Worm (Caenorhabditis elegans) whole organism, mixed stage, embryonic: Measurements from ENCODE around the gene math-31.

Experiments used
- M03D4.4 ChIP-seq: sonication (generic microtip); optimal IDR thresholded peaks from 2 replicates; lab custom pipeline; 2017; ENCODE audit warnings: mild to moderate bottlenecking, missing genetic modification characterization, missing compliant biosample characterization
- blmp-1 ChIP-seq: fragments of 150-350 bp; optimal IDR thresholded peaks from 2 replicates; lab custom pipeline; 2014; ENCODE audit warnings: missing biosample characterization, missing genetic modification characterization
- ceh-39 ChIP-seq: fragments of 150-350 bp; optimal IDR thresholded peaks from 2 replicates; lab custom pipeline; 2014; ENCODE audit warnings: missing biosample characterization, missing genetic modification characterization
- ceh-43 ChIP-seq: fragments of 200-800 bp; sonication (Bioruptor generic); optimal IDR thresholded peaks from 2 replicates; lab custom pipeline; 2018; ENCODE audit warnings: mild to moderate bottlenecking, missing genetic modification characterization, moderate library complexity, missing compliant biosample characterization
- ceh-83 ChIP-seq: fragments of 200-800 bp; sonication (Bioruptor generic); optimal IDR thresholded peaks from 2 replicates; lab custom pipeline; 2018; ENCODE audit warnings: mild to moderate bottlenecking, missing genetic modification characterization, missing compliant biosample characterization
- ces-1 ChIP-seq: fragments of 150-350 bp; optimal IDR thresholded peaks from 2 replicates; lab custom pipeline; 2014; ENCODE audit warnings: missing biosample characterization, missing genetic modification reagents, missing genetic modification characterization
- cnd-1 ChIP-seq: fragments of 200-800 bp; sonication (Bioruptor generic); optimal IDR thresholded peaks from 2 replicates; lab custom pipeline; 2018; ENCODE audit warnings: mild to moderate bottlenecking, missing genetic modification characterization, missing compliant biosample characterization
- drap-1 ChIP-seq: fragments of 200-800 bp; sonication (Bioruptor generic); optimal IDR thresholded peaks from 3 replicates; lab custom pipeline; 2018; ENCODE audit warnings: mild to moderate bottlenecking, missing genetic modification characterization, missing compliant biosample characterization
- elt-1 ChIP-seq: sonication (generic microtip); optimal IDR thresholded peaks from 2 replicates; lab custom pipeline; 2017; ENCODE audit warnings: missing genetic modification characterization, mild to moderate bottlenecking, missing compliant biosample characterization, antibody characterized with exemption, moderate library complexity, borderline replicate concordance; ENCODE audit not compliant: insufficient read depth
- elt-3 ChIP-seq: fragments of 150-350 bp; optimal IDR thresholded peaks from 2 replicates; lab custom pipeline; 2014; ENCODE audit warnings: missing biosample characterization, missing genetic modification characterization
- hlh-1 ChIP-seq: fragments of 150-350 bp; optimal IDR thresholded peaks from 2 replicates; lab custom pipeline; 2014; ENCODE audit warnings: missing biosample characterization, missing genetic modification reagents, missing genetic modification characterization
- lin-13 ChIP-seq: fragments of 150-350 bp; optimal IDR thresholded peaks from 2 replicates; lab custom pipeline; 2014; ENCODE audit warnings: missing biosample characterization, missing genetic modification characterization
- lin-32 ChIP-seq: fragments of 200-800 bp; sonication (Bioruptor generic); optimal IDR thresholded peaks from 2 replicates; lab custom pipeline; 2018; ENCODE audit warnings: mild to moderate bottlenecking, missing genetic modification characterization, missing compliant biosample characterization
- lsy-2 ChIP-seq: fragments of 150-350 bp; optimal IDR thresholded peaks from 2 replicates; lab custom pipeline; 2014; ENCODE audit warnings: missing biosample characterization, missing genetic modification characterization
- mab-5 ChIP-seq: fragments of 150-350 bp; optimal IDR thresholded peaks from 2 replicates; lab custom pipeline; 2014; ENCODE audit warnings: missing biosample characterization, missing genetic modification characterization
- mep-1 ChIP-seq: fragments of 150-350 bp; optimal IDR thresholded peaks from 2 replicates; lab custom pipeline; 2017; ENCODE audit warnings: missing biosample characterization, missing genetic modification reagents, missing genetic modification characterization, inconsistent platforms
- mls-2 ChIP-seq: sonication (generic microtip); optimal IDR thresholded peaks from 2 replicates; lab custom pipeline; 2016; ENCODE audit warnings: mild to moderate bottlenecking, missing genetic modification characterization, moderate library complexity, missing compliant biosample characterization
- nhr-12 ChIP-seq: fragments of 150-350 bp; optimal IDR thresholded peaks from 2 replicates; lab custom pipeline; 2014; ENCODE audit warnings: missing biosample characterization, missing genetic modification characterization
- nhr-2 ChIP-seq: fragments of 150-350 bp; optimal IDR thresholded peaks from 2 replicates; lab custom pipeline; 2014; ENCODE audit warnings: missing biosample characterization, missing genetic modification characterization
- nhr-237 ChIP-seq: fragments of 150-350 bp; optimal IDR thresholded peaks from 2 replicates; lab custom pipeline; 2014; ENCODE audit warnings: missing biosample characterization, missing genetic modification characterization
- nhr-28 ChIP-seq: fragments of 150-350 bp; optimal IDR thresholded peaks from 2 replicates; lab custom pipeline; 2014; ENCODE audit warnings: missing biosample characterization, missing genetic modification characterization
- nhr-76 ChIP-seq: sonication (generic microtip); optimal IDR thresholded peaks from 2 replicates; lab custom pipeline; 2017; ENCODE audit warnings: missing biosample characterization, missing genetic modification characterization
- pha-4 ChIP-seq: fragments of 150-350 bp; optimal IDR thresholded peaks from 2 replicates; lab custom pipeline; 2018; ENCODE audit warnings: missing biosample characterization, missing genetic modification reagents, missing genetic modification characterization
- sem-2 ChIP-seq: fragments of 200-800 bp; sonication (Bioruptor generic); optimal IDR thresholded peaks from 2 replicates; lab custom pipeline; 2018; ENCODE audit warnings: mild to moderate bottlenecking, missing genetic modification characterization, missing compliant biosample characterization
- snpc-4 ChIP-seq: fragments of 150-350 bp; optimal IDR thresholded peaks from 2 replicates; lab custom pipeline; 2014; ENCODE audit warnings: missing biosample characterization, missing genetic modification characterization
- tbx-8 ChIP-seq: fragments of 200-800 bp; sonication (Bioruptor generic); optimal IDR thresholded peaks from 2 replicates; lab custom pipeline; 2018; ENCODE audit warnings: mild to moderate bottlenecking, missing genetic modification characterization, moderate library complexity, missing compliant biosample characterization
- unc-120 ChIP-seq: sonication (generic microtip); optimal IDR thresholded peaks from 2 replicates; lab custom pipeline; 2017; ENCODE audit warnings: missing genetic modification characterization, missing compliant biosample characterization; ENCODE audit not compliant: poor library complexity, severe bottlenecking
- unc-39 ChIP-seq: fragments of 150-350 bp; optimal IDR thresholded peaks from 2 replicates; lab custom pipeline; 2014; ENCODE audit warnings: missing biosample characterization, missing genetic modification characterization
- unc-62 ChIP-seq: fragments of 150-350 bp; optimal IDR thresholded peaks from 2 replicates; lab custom pipeline; 2014; ENCODE audit warnings: missing biosample characterization, missing genetic modification reagents, missing genetic modification characterization
- zip-8 ChIP-seq: fragments of 150-350 bp; optimal IDR thresholded peaks from 2 replicates; lab custom pipeline; 2014; ENCODE audit warnings: missing biosample characterization, missing genetic modification characterization
- ztf-11 ChIP-seq: fragments of 150-350 bp; optimal IDR thresholded peaks from 2 replicates; lab custom pipeline; 2014; ENCODE audit warnings: missing biosample characterization, missing genetic modification characterization

math-31 gene

ce11 chrII:1939652-1940051 is 27.0 kb upstream of the math-31 start, which contains the start of gene ZK250.13:
TSS of gene ZK250.13 (minus strand) at chrII:1939752.
- TF ChIP-seq blmp-1 (no peak), unc-120 (tag; lab: Kevin White, UChicago) (no peak), mls-2 (tag; lab: Kevin White, UChicago) (no peak), nhr-28 (no peak), nhr-12 (tag; lab: Kevin White, UChicago) (no peak), elt-3 (tag; lab: Kevin White, UChicago) (no peak), drap-1 (GFP tag; lab: Kevin White, UChicago) (no peak), unc-62 (GFP tag; lab: Kevin White, UChicago) (no peak), elt-1 (tag; lab: Kevin White, UChicago) (no peak), snpc-4 (no peak), ceh-83 (GFP tag; lab: Kevin White, UChicago) (no peak), hlh-1 (no peak), mab-5 (tag; lab: Kevin White, UChicago) (no peak), zip-8 (tag; lab: Kevin White, UChicago) (no peak), M03D4.4 (tag; lab: Kevin White, UChicago) (no peak), pha-4 (tag; lab: Kevin White, UChicago) (no peak), ceh-39 (tag; lab: Kevin White, UChicago) (no peak), mep-1 (tag; lab: Kevin White, UChicago) (no peak), ces-1 (GFP tag; lab: Kevin White, UChicago) (no peak), lsy-2 (tag; lab: Kevin White, UChicago) (no peak)

ce11 chrII:1928578-1928977 is 15.9 kb upstream of the math-31 start:
- TF ChIP-seq snpc-4 (no peak), nhr-12 (tag; lab: Kevin White, UChicago) (no peak), elt-1 (tag; lab: Kevin White, UChicago) (no peak)

- no peak for TF ChIP-seq elt-3 (tag; lab: Kevin White, UChicago)
- TF ChIP-seq nhr-76 = no peak
- no peak for TF ChIP-seq nhr-12 (tag; lab: Kevin White, UChicago)
- no peak for TF ChIP-seq drap-1 (GFP tag; lab: Kevin White, UChicago)
- no peak for TF ChIP-seq unc-39 (tag; lab: Kevin White, UChicago)
- no peak for TF ChIP-seq lin-13 (tag; lab: Kevin White, UChicago)
- no peak for TF ChIP-seq lsy-2 (tag; lab: Kevin White, UChicago)
Observed at ce11 chrII:1926162-1926561, 13.5 kb upstream of the math-31 start, which contains the start of gene F52C6.2. TSS of gene F52C6.2 (plus strand) at chrII:1926462.

ce11 chrII:1924459-1924858 is 11.8 kb upstream of the math-31 start, which contains the start of gene F52C6.3:
TSS of gene F52C6.3 (plus strand) at chrII:1924759.
- TF ChIP-seq lsy-2 (tag; lab: Kevin White, UChicago) (no peak), drap-1 (GFP tag; lab: Kevin White, UChicago) (no peak), unc-62 (GFP tag; lab: Kevin White, UChicago) (no peak)

- TF ChIP-seq M03D4.4 (tag; lab: Kevin White, UChicago) (no peak), nhr-2 (tag; lab: Kevin White, UChicago) (no peak), blmp-1 (no peak), lsy-2 (tag; lab: Kevin White, UChicago) (no peak), tbx-8 (GFP tag; lab: Kevin White, UChicago) (no peak), nhr-12 (tag; lab: Kevin White, UChicago) (no peak)
Observed at ce11 chrII:1922665-1923187, 10.1 kb upstream of the math-31 start, which contains the start of the genes bath-2 and F52C6.4. TSS of gene bath-2 (minus strand) at chrII:1922765. TSS of gene F52C6.4 (plus strand) at chrII:1923137.

- TF ChIP-seq lin-32 (GFP tag; lab: Kevin White, UChicago) = no peak
- no peak for TF ChIP-seq hlh-1
- TF ChIP-seq lsy-2 (tag; lab: Kevin White, UChicago) = no peak
- TF ChIP-seq cnd-1 (tag; lab: Kevin White, UChicago) = no peak
- no peak for TF ChIP-seq ceh-43
- TF ChIP-seq ztf-11 (tag; lab: Kevin White, UChicago) = no peak
- TF ChIP-seq nhr-2 (tag; lab: Kevin White, UChicago) = no peak
- no peak for TF ChIP-seq mep-1 (tag; lab: Kevin White, UChicago)
- no peak for TF ChIP-seq blmp-1
- no peak for TF ChIP-seq mls-2 (tag; lab: Kevin White, UChicago)
- TF ChIP-seq pha-4 (tag; lab: Kevin White, UChicago) = no peak
- no peak for TF ChIP-seq nhr-237 (tag; lab: Kevin White, UChicago)
- TF ChIP-seq drap-1 (GFP tag; lab: Kevin White, UChicago) = no peak
- no peak for TF ChIP-seq sem-2 (GFP tag; lab: Kevin White, UChicago)
Observed at ce11 chrII:1921018-1921417, 8.4 kb upstream of the math-31 start, which contains the start of gene bath-7. TSS of gene bath-7 (minus strand) at chrII:1921118.
